Fruit fly (Drosophila melanogaster): Measurements from ENCODE around the gene CG43965.

DNA sequence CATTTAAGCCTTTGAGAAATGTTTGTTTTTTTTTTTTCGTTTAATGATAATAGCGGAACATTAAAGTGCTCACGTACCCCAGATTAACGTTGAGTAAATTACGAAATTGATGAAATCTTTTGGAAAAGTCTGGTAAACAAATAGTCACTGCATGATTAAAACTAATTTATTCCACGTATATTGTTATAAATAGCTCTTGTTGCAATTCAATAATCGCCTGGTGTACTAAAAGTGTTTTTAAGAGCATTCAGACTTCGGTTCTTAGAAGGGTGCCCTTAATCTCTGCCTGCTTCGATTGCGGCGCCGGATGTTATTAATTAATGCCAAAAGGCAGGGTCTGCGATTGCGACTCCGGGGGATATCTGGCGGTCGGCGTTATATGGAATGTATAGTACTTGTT, 16.7 kb downstream of the CG43965 start:
- TF ChIP-seq Mnt (GFP tag; optimal IDR thresholded peaks at IDR 0.05): no peak
- no peak for TF ChIP-seq CG14711 (tag; optimal IDR thresholded peaks at IDR 0.05)
- no peak for TF ChIP-seq CG5204 (GFP tag; optimal IDR thresholded peaks at IDR 0.05)
- no peak for TF ChIP-seq CG7045 (GFP tag; optimal IDR thresholded peaks at IDR 0.05)
- no peak for TF ChIP-seq bab1 (GFP tag; optimal IDR thresholded peaks at IDR 0.05)
- TF ChIP-seq CG33017 (tag; optimal IDR thresholded peaks at IDR 0.05): no peak
- TF ChIP-seq CG7101 (tag; optimal IDR thresholded peaks at IDR 0.05): no peak
- no peak for TF ChIP-seq kay (GFP tag; ENCODE audit: borderline replicate concordance)
- no peak for TF ChIP-seq cic (GFP tag; optimal IDR thresholded peaks at IDR 0.05)
- no peak for TF ChIP-seq CG12768 (GFP tag; optimal IDR thresholded peaks at IDR 0.05)
- TF ChIP-seq CG1620 (GFP tag; optimal IDR thresholded peaks at IDR 0.05): no peak
- TF ChIP-seq Clk (GFP tag; optimal IDR thresholded peaks at IDR 0.05): no peak
